Fruit fly (Drosophila melanogaster) whole organism, embryonic: Measurements from ENCODE around the gene hale.

ENCODE experiments used
- Asciz ChIP-seq: fragments of 200-800 bp; sonication (Bioruptor generic); optimal IDR thresholded peaks from 2 replicates; lab custom pipeline; 2017; ENCODE audit warnings: missing biosample characterization, mild to moderate bottlenecking, missing genetic modification characterization, missing genetic modification reagents
- Bgb ChIP-seq: fragments of 200-800 bp; sonication (Bioruptor generic); IDR thresholded peaks from 2 replicates; pipeline ENCODE4 v1.3.6; 2022; ENCODE audit warnings: missing biosample characterization, missing genetic modification characterization; ENCODE audit not compliant: partially characterized antibody
- CG11093 ChIP-seq: fragments of 200-800 bp; sonication (Bioruptor generic); IDR thresholded peaks from 3 replicates; pipeline ENCODE4 v1.3.6; 2022; ENCODE audit warnings: missing biosample characterization, missing genetic modification characterization
- CG11398 ChIP-seq: fragments of 200-800 bp; sonication (Bioruptor generic); optimal IDR thresholded peaks from 2 replicates; lab custom pipeline; 2016; ENCODE audit warnings: missing biosample characterization, missing genetic modification characterization
- CG11695 ChIP-seq: fragments of 200-800 bp; sonication (Bioruptor generic); IDR thresholded peaks from 3 replicates; pipeline ENCODE4 v1.3.6; 2022; ENCODE audit warnings: missing biosample characterization, missing genetic modification characterization
- CG12236 ChIP-seq: fragments of 200-800 bp; sonication (Bioruptor generic); optimal IDR thresholded peaks from 2 replicates; lab custom pipeline; 2016; ENCODE audit warnings: missing biosample characterization, missing genetic modification characterization
- CG14860 ChIP-seq: fragments of 200-800 bp; sonication (Bioruptor generic); IDR thresholded peaks from 3 replicates; pipeline ENCODE4 v1.3.6; 2022; ENCODE audit warnings: missing biosample characterization, missing genetic modification characterization; ENCODE audit not compliant: partially characterized antibody
- CG16813 ChIP-seq: fragments of 200-800 bp; sonication (Bioruptor generic); IDR thresholded peaks from 3 replicates; pipeline ENCODE4 v1.3.6; 2022; ENCODE audit warnings: missing biosample characterization, missing genetic modification characterization; ENCODE audit not compliant: partially characterized antibody
- CG17385 ChIP-seq: fragments of 200-800 bp; sonication (Bioruptor generic); optimal IDR thresholded peaks from 3 replicates; lab custom pipeline; 2018; ENCODE audit warnings: missing biosample characterization, mild to moderate bottlenecking, missing genetic modification characterization
- CG17912 ChIP-seq: fragments of 200-800 bp; sonication (Bioruptor generic); optimal IDR thresholded peaks from 2 replicates; lab custom pipeline; 2018; ENCODE audit warnings: missing biosample characterization, mild to moderate bottlenecking, missing genetic modification characterization
- CG1832 ChIP-seq: fragments of 200-800 bp; sonication (Bioruptor generic); optimal IDR thresholded peaks from 2 replicates; lab custom pipeline; 2017; ENCODE audit warnings: missing biosample characterization, mild to moderate bottlenecking, missing genetic modification characterization, inconsistent platforms
- CG2202 ChIP-seq: fragments of 200-800 bp; sonication (Bioruptor generic); optimal IDR thresholded peaks from 2 replicates; lab custom pipeline; 2018; ENCODE audit warnings: missing biosample characterization, mild to moderate bottlenecking, missing genetic modification characterization
- CG33557 ChIP-seq: fragments of 200-800 bp; sonication (Bioruptor generic); optimal IDR thresholded peaks from 2 replicates; lab custom pipeline; 2019; ENCODE audit warnings: missing biosample characterization, mild to moderate bottlenecking, missing genetic modification characterization, moderate library complexity
- CG42726 ChIP-seq: fragments of 200-800 bp; sonication (Bioruptor generic); IDR thresholded peaks from 2 replicates; pipeline ENCODE4 v1.3.6; 2022; ENCODE audit warnings: missing biosample characterization, missing genetic modification characterization; ENCODE audit not compliant: partially characterized antibody
- CG7271 ChIP-seq: fragments of 200-800 bp; sonication (Bioruptor generic); optimal IDR thresholded peaks from 2 replicates; lab custom pipeline; 2018; ENCODE audit warnings: missing biosample characterization, mild to moderate bottlenecking, missing genetic modification characterization, moderate library complexity
- CG7745 ChIP-seq: fragments of 200-800 bp; sonication (Bioruptor generic); optimal IDR thresholded peaks from 2 replicates; lab custom pipeline; 2018; ENCODE audit warnings: missing biosample characterization, mild to moderate bottlenecking, missing genetic modification characterization, moderate library complexity
- D19A ChIP-seq: fragments of 200-800 bp; optimal IDR thresholded peaks from 3 replicates; lab custom pipeline; 2019; ENCODE audit warnings: missing biosample characterization, mild to moderate bottlenecking, missing genetic modification characterization, moderate library complexity
- Dfd ChIP-seq, 2 experiments: fragments of >200 bp; optimal IDR thresholded peaks; 2 replicates each; lab custom pipeline; 2017; ENCODE audit warnings: missing biosample characterization in 2 of 2, missing genetic modification characterization in 2 of 2
- Doc3 ChIP-seq: fragments of 200-800 bp; sonication (Bioruptor generic); IDR thresholded peaks from 3 replicates; pipeline ENCODE4 v1.3.6; 2022; ENCODE audit warnings: missing biosample characterization, missing genetic modification characterization; ENCODE audit not compliant: partially characterized antibody
- Dp ChIP-seq: fragments of 200-800 bp; sonication (Bioruptor generic); optimal IDR thresholded peaks from 2 replicates; lab custom pipeline; 2018; ENCODE audit warnings: missing biosample characterization, mild to moderate bottlenecking, missing genetic modification characterization, moderate library complexity
- HLHmδ ChIP-seq: fragments of 200-800 bp; sonication (Bioruptor generic); optimal IDR thresholded peaks from 2 replicates; lab custom pipeline; 2018; ENCODE audit warnings: missing biosample characterization, mild to moderate bottlenecking, missing genetic modification characterization, moderate library complexity
- Mad ChIP-seq: fragments of 200-800 bp; sonication (Bioruptor generic); optimal IDR thresholded peaks from 2 replicates; lab custom pipeline; 2016; ENCODE audit warnings: missing biosample characterization, missing genetic modification characterization
- NC2α ChIP-seq: fragments of 200-800 bp; sonication (Bioruptor generic); optimal IDR thresholded peaks from 2 replicates; lab custom pipeline; 2016; ENCODE audit warnings: missing biosample characterization, missing genetic modification characterization
- NfI ChIP-seq: fragments of 200-800 bp; sonication (Bioruptor generic); optimal IDR thresholded peaks from 3 replicates; lab custom pipeline; 2018; ENCODE audit warnings: missing biosample characterization, mild to moderate bottlenecking, missing genetic modification characterization, moderate library complexity
- Oaz ChIP-seq: fragments of 200-800 bp; sonication (Bioruptor generic); IDR thresholded peaks from 2 replicates; pipeline ENCODE4 v1.3.6; 2022; ENCODE audit warnings: missing biosample characterization, missing genetic modification characterization
- Oli ChIP-seq: fragments of 200-800 bp; sonication (Bioruptor generic); optimal IDR thresholded peaks from 2 replicates; lab custom pipeline; 2018; ENCODE audit warnings: missing biosample characterization, mild to moderate bottlenecking, missing genetic modification characterization, moderate library complexity
- al ChIP-seq: fragments of 200-800 bp; sonication (Bioruptor generic); IDR thresholded peaks from 2 replicates; pipeline ENCODE4 v1.3.6; 2022; ENCODE audit warnings: missing biosample characterization, missing genetic modification characterization
- dimm ChIP-seq: fragments of 200-800 bp; sonication (Bioruptor generic); IDR thresholded peaks from 2 replicates; pipeline ENCODE4 v1.3.6; 2022; ENCODE audit warnings: missing biosample characterization, missing genetic modification characterization
- dmrt99B ChIP-seq: fragments of 200-800 bp; sonication (Bioruptor generic); optimal IDR thresholded peaks from 2 replicates; lab custom pipeline; 2018; ENCODE audit warnings: missing biosample characterization, mild to moderate bottlenecking, missing genetic modification characterization, moderate library complexity
- dysf ChIP-seq: fragments of 200-800 bp; sonication (Bioruptor generic); IDR thresholded peaks from 3 replicates; pipeline ENCODE4 v1.3.6; 2022; ENCODE audit warnings: missing biosample characterization, missing genetic modification characterization
- fd102C ChIP-seq: fragments of 200-800 bp; sonication (Bioruptor generic); optimal IDR thresholded peaks from 2 replicates; lab custom pipeline; 2018; ENCODE audit warnings: missing biosample characterization, mild to moderate bottlenecking, missing genetic modification characterization, moderate library complexity
- fru ChIP-seq: fragments of >200 bp; optimal IDR thresholded peaks from 2 replicates; lab custom pipeline; 2017
- gcm ChIP-seq: fragments of 200-800 bp; sonication (Bioruptor generic); optimal IDR thresholded peaks from 2 replicates; lab custom pipeline; 2019; ENCODE audit warnings: missing biosample characterization, mild to moderate bottlenecking, missing genetic modification characterization, moderate library complexity
- gt ChIP-seq: fragments of 200-800 bp; sonication (Bioruptor generic); IDR thresholded peaks from 2 replicates; pipeline ENCODE4 v1.3.6; 2022; ENCODE audit warnings: missing biosample characterization, missing genetic modification characterization
- ind ChIP-seq: fragments of 200-800 bp; sonication (Bioruptor generic); optimal IDR thresholded peaks from 3 replicates; lab custom pipeline; 2016; ENCODE audit warnings: missing biosample characterization, missing genetic modification characterization
- jumu ChIP-seq: fragments of 200-800 bp; sonication (Bioruptor generic); optimal IDR thresholded peaks from 3 replicates; lab custom pipeline; 2016; ENCODE audit warnings: missing biosample characterization, missing genetic modification characterization
- klu ChIP-seq: fragments of 200-800 bp; sonication (Bioruptor generic); IDR thresholded peaks from 2 replicates; pipeline ENCODE4 v1.3.6; 2022; ENCODE audit warnings: missing biosample characterization, missing genetic modification characterization
- lilli ChIP-seq: fragments of 200-800 bp; sonication (Bioruptor generic); optimal IDR thresholded peaks from 3 replicates; lab custom pipeline; 2016; ENCODE audit warnings: missing biosample characterization, missing genetic modification characterization
- mld ChIP-seq: fragments of 200-800 bp; sonication (Bioruptor generic); IDR thresholded peaks from 3 replicates; pipeline ENCODE4 v1.3.6; 2022; ENCODE audit warnings: missing biosample characterization, missing genetic modification characterization; ENCODE audit not compliant: partially characterized antibody
- pb ChIP-seq: fragments of 200-800 bp; sonication (Bioruptor generic); optimal IDR thresholded peaks from 3 replicates; lab custom pipeline; 2016; ENCODE audit warnings: missing biosample characterization, missing genetic modification characterization
- peb ChIP-seq: fragments of 200-800 bp; sonication (Bioruptor generic); IDR thresholded peaks from 2 replicates; pipeline ENCODE4 v1.3.6; 2022; ENCODE audit warnings: missing biosample characterization, missing genetic modification characterization
- ranshi ChIP-seq: fragments of 200-800 bp; sonication (Bioruptor generic); IDR thresholded peaks from 2 replicates; pipeline ENCODE4 v1.3.6; 2022; ENCODE audit warnings: missing biosample characterization, missing genetic modification characterization
- shn ChIP-seq: fragments of 200-800 bp; sonication (Bioruptor generic); optimal IDR thresholded peaks from 3 replicates; lab custom pipeline; 2016; ENCODE audit warnings: missing biosample characterization, missing genetic modification characterization
- sima ChIP-seq: fragments of 200-800 bp; sonication (Bioruptor generic); optimal IDR thresholded peaks from 2 replicates; lab custom pipeline; 2016; ENCODE audit warnings: missing biosample characterization, missing genetic modification characterization
- sqz ChIP-seq: fragments of 200-800 bp; sonication (Bioruptor generic); optimal IDR thresholded peaks from 3 replicates; lab custom pipeline; 2018; ENCODE audit warnings: missing biosample characterization, mild to moderate bottlenecking, missing genetic modification characterization
- trem ChIP-seq: fragments of 200-800 bp; optimal IDR thresholded peaks from 3 replicates; lab custom pipeline; 2019; ENCODE audit warnings: missing biosample characterization, mild to moderate bottlenecking, missing genetic modification characterization, moderate library complexity
- tup ChIP-seq: fragments of 200-800 bp; sonication (Bioruptor generic); optimal IDR thresholded peaks from 2 replicates; lab custom pipeline; 2016; ENCODE audit warnings: missing biosample characterization, mild to moderate bottlenecking, missing genetic modification characterization, moderate library complexity
- zen ChIP-seq: fragments of 200-800 bp; sonication (Bioruptor generic); optimal IDR thresholded peaks from 3 replicates; lab custom pipeline; 2018; ENCODE audit warnings: missing biosample characterization, mild to moderate bottlenecking, missing genetic modification characterization, moderate library complexity

The hale gene

DNA sequence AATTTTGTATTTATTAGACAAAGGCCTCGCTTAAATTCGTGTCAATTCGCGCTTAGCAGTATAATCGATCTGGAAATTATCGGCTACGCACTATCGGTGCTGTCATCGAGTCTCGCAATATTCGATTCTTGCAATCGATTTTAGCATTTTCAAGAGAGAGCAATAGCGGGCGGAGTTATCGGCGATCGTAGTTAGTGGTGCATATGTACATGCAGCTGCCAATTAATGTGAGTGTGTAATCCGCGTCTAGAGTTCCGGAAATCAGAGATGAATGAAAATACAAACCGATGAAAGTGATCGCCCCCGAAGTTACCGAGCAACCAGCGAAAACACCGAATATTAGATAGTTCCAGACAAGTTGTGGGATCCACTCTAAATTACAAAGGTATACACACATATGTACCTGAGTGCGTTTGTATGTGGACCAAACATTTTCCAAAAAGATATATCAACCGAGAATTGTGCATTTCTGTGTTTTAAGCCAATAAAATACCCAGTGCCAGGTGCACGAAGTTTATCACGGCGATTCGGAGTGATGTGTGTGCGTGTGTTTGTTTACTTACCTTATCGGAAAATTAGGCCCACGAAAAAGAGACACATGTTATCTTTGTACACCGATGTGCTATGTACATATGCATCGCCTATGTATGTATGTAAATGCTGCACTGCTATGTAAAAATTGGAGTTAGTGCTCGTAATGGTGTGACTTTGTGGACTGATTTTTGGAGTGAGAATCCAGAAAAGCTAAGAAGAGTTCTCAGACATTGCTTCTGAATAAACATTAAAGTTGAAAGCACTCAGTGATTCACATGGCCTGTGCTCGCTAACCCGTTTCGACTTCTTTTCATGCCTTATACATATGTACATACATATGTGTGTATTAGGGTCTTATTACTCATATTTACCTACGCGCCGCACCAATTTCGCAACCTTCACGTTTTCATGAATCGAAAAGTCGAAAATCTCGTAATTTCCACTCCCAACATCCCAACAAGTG is 20.9 kb upstream of the hale start (continued):
- TF ChIP-seq Dp (GFP tag; lab: Kevin White, UChicago) (peak; percentile 89), HLHmδ (GFP tag; lab: Kevin White, UChicago) (peak; percentile 81), Doc3 (GFP tag; lab: Robert Waterston, UW) (peak; percentile 80; the same call in 2 of the 3 replicates), CG33557 (GFP tag; lab: Kevin White, UChicago) (peak; percentile 37), al (GFP tag; lab: Robert Waterston, UW) (no peak), CG7271 (peak; percentile 20), zen (tag; lab: Kevin White, UChicago) (peak; percentile 24), ranshi (GFP tag; lab: Robert Waterston, UW) (no peak), CG17912 (GFP tag; lab: Kevin White, UChicago) (peak; percentile 52), NfI (GFP tag; lab: Kevin White, UChicago) (no peak), jumu (GFP tag; lab: Kevin White, UChicago) (no peak), CG12236 (GFP tag; lab: Kevin White, UChicago) (no peak), klu (no peak), CG1832 (GFP tag; lab: Kevin White, UChicago) (no peak), tup (no peak), CG7745 (tag; lab: Kevin White, UChicago) (no peak), fru (lab: Kevin White, UChicago) (no peak), CG42726 (GFP tag; lab: Robert Waterston, UW) (peak; percentile 61; the same call in 1 of the 2 replicates), Bgb (GFP tag; lab: Robert Waterston, UW) (peak; percentile 96), peb (GFP tag; lab: Robert Waterston, UW) (no peak), NC2α (no peak), CG17385 (GFP tag; lab: Kevin White, UChicago) (no peak), dysf (no peak), CG11093 (no peak), fd102C (no peak), Oaz (GFP tag; lab: Robert Waterston, UW) (no peak), CG2202 (tag; lab: Kevin White, UChicago) (no peak), pb (no peak), Mad (GFP tag; lab: Kevin White, UChicago) (no peak), Oli (tag; lab: Kevin White, UChicago) (no peak), gcm (GFP tag; lab: Kevin White, UChicago) (no peak), mld (GFP tag; lab: Robert Waterston, UW) (peak; percentile 99), CG16813 (peak; percentile 93), sima (GFP tag; lab: Kevin White, UChicago) (no peak), trem (tag; lab: Kevin White, UChicago) (peak; percentile 59), dimm (no peak), CG14860 (peak; percentile 99), sqz (no peak), Asciz (GFP tag; lab: Kevin White, UChicago) (peak; percentile 36), shn (GFP tag; lab: Kevin White, UChicago) (no peak), ind (GFP tag; lab: Kevin White, UChicago) (no peak), lilli (GFP tag; lab: Kevin White, UChicago) (no peak), CG11695 (no peak; the same call in 2 of the 3 replicates), gt (GFP tag; lab: Robert Waterston, UW) (no peak), Dfd (GFP tag; optimal IDR thresholded peaks at IDR 0.05; lab: Kevin White, UChicago) (no peak), D19A (no peak), dmrt99B (no peak), CG11398 (GFP tag; lab: Kevin White, UChicago) (no peak)
